Fruit fly (Drosophila melanogaster): Measurements from ENCODE around the gene Qsox3.

Qsox3 gene

dm6 chr3R:21864992-21865391 lies 46.6 kb upstream of the Qsox3 start, which contains the start of gene lsn:
Gene lsn (plus strand): TSS chr3R:21865168.
- no peak for TF ChIP-seq CG13775 (GFP tag; optimal IDR thresholded peaks at IDR 0.05)
- no peak for TF ChIP-seq BtbVII (GFP tag; optimal IDR thresholded peaks at IDR 0.05)
- TF ChIP-seq CG8944 (GFP tag; optimal IDR thresholded peaks at IDR 0.05), result no peak
- TF ChIP-seq Pdp1 (GFP tag; optimal IDR thresholded peaks at IDR 0.05), result peak in 1 of 2 experiments; percentile 16
- TF ChIP-seq Mes4 (GFP tag; optimal IDR thresholded peaks at IDR 0.05), result peak; percentile 14
- TF ChIP-seq CG15011 (GFP tag; optimal IDR thresholded peaks at IDR 0.05), result no peak
- peak; percentile 1 for TF ChIP-seq YL-1 (GFP tag; optimal IDR thresholded peaks at IDR 0.05)
- TF ChIP-seq CG3838 (GFP tag; optimal IDR thresholded peaks at IDR 0.05), result peak; percentile 13
- TF ChIP-seq ci (GFP tag; IDR thresholded peaks at IDR 0.05), result peak; percentile 53; the same call in 2 of the 3 replicates
- peak; percentile 9 for TF ChIP-seq CG3407 (GFP tag; optimal IDR thresholded peaks at IDR 0.05)
- TF ChIP-seq CG7271 (tag; optimal IDR thresholded peaks at IDR 0.05), result no peak
- TF ChIP-seq ems (GFP tag; optimal IDR thresholded peaks at IDR 0.05), result no peak
- no peak for TF ChIP-seq Eip74EF (GFP tag; optimal IDR thresholded peaks at IDR 0.05)
- no peak for TF ChIP-seq CG1792 (GFP tag; optimal IDR thresholded peaks at IDR 0.05)
- TF ChIP-seq pho (GFP tag; optimal IDR thresholded peaks at IDR 0.05), result no peak
- no peak for TF ChIP-seq CG9609 (GFP tag; optimal IDR thresholded peaks at IDR 0.05)
- TF ChIP-seq CG15269 (tag; optimal IDR thresholded peaks at IDR 0.05), result peak; percentile 19
- no peak for TF ChIP-seq CG11723 (GFP tag; optimal IDR thresholded peaks at IDR 0.05)
- no peak for TF ChIP-seq CG2116 (GFP tag; optimal IDR thresholded peaks at IDR 0.05)
- peak; percentile 26 for TF ChIP-seq CG4707 (GFP tag; optimal IDR thresholded peaks at IDR 0.05)
- no peak for TF ChIP-seq dimm (GFP tag; IDR thresholded peaks at IDR 0.05)
- TF ChIP-seq CG1603 (tag; optimal IDR thresholded peaks at IDR 0.05), result peak; percentile 68
- TF ChIP-seq CG2889 (GFP tag; IDR thresholded peaks at IDR 0.05), result no peak
- TF ChIP-seq mld (GFP tag; IDR thresholded peaks at IDR 0.05; ENCODE audit: partially characterized antibody), result no peak
- no peak for TF ChIP-seq Neu2 (GFP tag; optimal IDR thresholded peaks at IDR 0.05; ENCODE audit: borderline replicate concordance)
- no peak for TF ChIP-seq tll (GFP tag; optimal IDR thresholded peaks at IDR 0.05)
- peak; percentile 32 for TF ChIP-seq CoRest (tag; optimal IDR thresholded peaks at IDR 0.05)
- no peak for TF ChIP-seq Chrac-16 (GFP tag; optimal IDR thresholded peaks at IDR 0.05)
- no peak for TF ChIP-seq salm (tag; optimal IDR thresholded peaks at IDR 0.05)
- TF ChIP-seq CG12769 (tag; optimal IDR thresholded peaks at IDR 0.05), result peak; percentile 41
- TF ChIP-seq CG17568 (GFP tag; optimal IDR thresholded peaks at IDR 0.05), result peak; percentile 73
- peak; percentile 37 for TF ChIP-seq CG34376 (GFP tag; optimal IDR thresholded peaks at IDR 0.05)
- TF ChIP-seq ham (GFP tag; IDR thresholded peaks at IDR 0.05), result no peak
- no peak for TF ChIP-seq CG11398 (GFP tag; optimal IDR thresholded peaks at IDR 0.05)
- no peak for TF ChIP-seq ind (GFP tag; optimal IDR thresholded peaks at IDR 0.05)
- TF ChIP-seq CG8281 (tag; optimal IDR thresholded peaks at IDR 0.05), result no peak
- TF ChIP-seq btn (GFP tag; optimal IDR thresholded peaks at IDR 0.05), result no peak
- peak; percentile 51 for TF ChIP-seq caup (GFP tag; optimal IDR thresholded peaks at IDR 0.05; ENCODE audit: severe bottlenecking)
- TF ChIP-seq CG12299 (tag; optimal IDR thresholded peaks at IDR 0.05), result no peak
- peak; percentile 13 for TF ChIP-seq CG12391 (tag; optimal IDR thresholded peaks at IDR 0.05)
- peak; percentile 51 for TF ChIP-seq CG15514 (GFP tag; optimal IDR thresholded peaks at IDR 0.05)
- TF ChIP-seq danr (GFP tag; IDR thresholded peaks at IDR 0.05), result no peak
- TF ChIP-seq gt (GFP tag; IDR thresholded peaks at IDR 0.05), result no peak
- TF ChIP-seq chn (GFP tag; optimal IDR thresholded peaks at IDR 0.05), result no peak
- TF ChIP-seq CG14014 (GFP tag; IDR thresholded peaks at IDR 0.05), result peak; percentile 51; the same call in 1 of the 2 replicates
- TF ChIP-seq CG4730 (GFP tag; IDR thresholded peaks at IDR 0.05), result no peak
- TF ChIP-seq Dll (GFP tag; IDR thresholded peaks at IDR 0.05; ENCODE audit: partially characterized antibody), result no peak
- no peak for TF ChIP-seq CG17361 (GFP tag; IDR thresholded peaks at IDR 0.05)
- no peak for TF ChIP-seq CG4820 (GFP tag; optimal IDR thresholded peaks at IDR 0.05)
- TF ChIP-seq lab (GFP tag; optimal IDR thresholded peaks at IDR 0.05), result peak; percentile 42
